Fruit fly (Drosophila melanogaster) Kc167 (cell line): ENCODE measurements around the gene CG9483.

ENCODE experiments used
- h ChIP-seq: fragments of >200 bp; optimal IDR thresholded peaks from 3 replicates; lab custom pipeline; 2018; ENCODE audit warnings: missing external identifiers
- psq ChIP-seq: fragments of >200 bp; optimal IDR thresholded peaks from 2 replicates; lab custom pipeline; 2017; ENCODE audit warnings: missing external identifiers

- TF ChIP-seq h (lab: Kevin White, UChicago) (no peak), psq (no peak)
These were observed 1.0 kb upstream of the CG9483 start, which contains the start of gene CG32983 for dm6 chr2L:8865550-8865949.
